Worm (Caenorhabditis elegans) whole organism, mixed stage, embryonic: ENCODE results near the gene pgph-2.
A peak's percentile ranks its signal among the peaks of the same experiment; 100 is the strongest.

Experiments
- M03D4.4 ChIP-seq: sonication (generic microtip); optimal IDR thresholded peaks from 2 replicates; lab custom pipeline; 2017; ENCODE audit warnings: mild to moderate bottlenecking, missing genetic modification characterization, missing compliant biosample characterization
- bed-3 ChIP-seq: fragments of 200-800 bp; sonication (Bioruptor generic); optimal IDR thresholded peaks from 3 replicates; lab custom pipeline; 2018; ENCODE audit warnings: mild to moderate bottlenecking, missing genetic modification characterization, moderate library complexity, missing compliant biosample characterization
- ceh-39 ChIP-seq: fragments of 150-350 bp; optimal IDR thresholded peaks from 2 replicates; lab custom pipeline; 2014; ENCODE audit warnings: missing biosample characterization, missing genetic modification characterization
- ceh-43 ChIP-seq: fragments of 200-800 bp; sonication (Bioruptor generic); optimal IDR thresholded peaks from 2 replicates; lab custom pipeline; 2018; ENCODE audit warnings: mild to moderate bottlenecking, missing genetic modification characterization, moderate library complexity, missing compliant biosample characterization
- ceh-83 ChIP-seq: fragments of 200-800 bp; sonication (Bioruptor generic); optimal IDR thresholded peaks from 2 replicates; lab custom pipeline; 2018; ENCODE audit warnings: mild to moderate bottlenecking, missing genetic modification characterization, missing compliant biosample characterization
- ces-1 ChIP-seq: fragments of 150-350 bp; optimal IDR thresholded peaks from 2 replicates; lab custom pipeline; 2014; ENCODE audit warnings: missing biosample characterization, missing genetic modification reagents, missing genetic modification characterization
- drap-1 ChIP-seq: fragments of 200-800 bp; sonication (Bioruptor generic); optimal IDR thresholded peaks from 3 replicates; lab custom pipeline; 2018; ENCODE audit warnings: mild to moderate bottlenecking, missing genetic modification characterization, missing compliant biosample characterization
- elt-1 ChIP-seq: sonication (generic microtip); optimal IDR thresholded peaks from 2 replicates; lab custom pipeline; 2017; ENCODE audit warnings: missing genetic modification characterization, mild to moderate bottlenecking, missing compliant biosample characterization, antibody characterized with exemption, moderate library complexity, borderline replicate concordance; ENCODE audit not compliant: insufficient read depth
- elt-3 ChIP-seq: fragments of 150-350 bp; optimal IDR thresholded peaks from 2 replicates; lab custom pipeline; 2014; ENCODE audit warnings: missing biosample characterization, missing genetic modification characterization
- ham-2 ChIP-seq: fragments of 200-800 bp; sonication (Bioruptor generic); optimal IDR thresholded peaks from 2 replicates; lab custom pipeline; 2018; ENCODE audit warnings: mild to moderate bottlenecking, missing genetic modification characterization, missing compliant biosample characterization
- hlh-1 ChIP-seq: fragments of 150-350 bp; optimal IDR thresholded peaks from 2 replicates; lab custom pipeline; 2014; ENCODE audit warnings: missing biosample characterization, missing genetic modification reagents, missing genetic modification characterization
- lin-13 ChIP-seq: fragments of 150-350 bp; optimal IDR thresholded peaks from 2 replicates; lab custom pipeline; 2014; ENCODE audit warnings: missing biosample characterization, missing genetic modification characterization
- lin-32 ChIP-seq: fragments of 200-800 bp; sonication (Bioruptor generic); optimal IDR thresholded peaks from 2 replicates; lab custom pipeline; 2018; ENCODE audit warnings: mild to moderate bottlenecking, missing genetic modification characterization, missing compliant biosample characterization
- lsy-2 ChIP-seq: fragments of 150-350 bp; optimal IDR thresholded peaks from 2 replicates; lab custom pipeline; 2014; ENCODE audit warnings: missing biosample characterization, missing genetic modification characterization
- mep-1 ChIP-seq: fragments of 150-350 bp; optimal IDR thresholded peaks from 2 replicates; lab custom pipeline; 2017; ENCODE audit warnings: missing biosample characterization, missing genetic modification reagents, missing genetic modification characterization, inconsistent platforms
- mls-2 ChIP-seq: sonication (generic microtip); optimal IDR thresholded peaks from 2 replicates; lab custom pipeline; 2016; ENCODE audit warnings: mild to moderate bottlenecking, missing genetic modification characterization, moderate library complexity, missing compliant biosample characterization
- nhr-12 ChIP-seq: fragments of 150-350 bp; optimal IDR thresholded peaks from 2 replicates; lab custom pipeline; 2014; ENCODE audit warnings: missing biosample characterization, missing genetic modification characterization
- nhr-2 ChIP-seq: fragments of 150-350 bp; optimal IDR thresholded peaks from 2 replicates; lab custom pipeline; 2014; ENCODE audit warnings: missing biosample characterization, missing genetic modification characterization
- nhr-237 ChIP-seq: fragments of 150-350 bp; optimal IDR thresholded peaks from 2 replicates; lab custom pipeline; 2014; ENCODE audit warnings: missing biosample characterization, missing genetic modification characterization
- nhr-28 ChIP-seq: fragments of 150-350 bp; optimal IDR thresholded peaks from 2 replicates; lab custom pipeline; 2014; ENCODE audit warnings: missing biosample characterization, missing genetic modification characterization
- nhr-76 ChIP-seq: sonication (generic microtip); optimal IDR thresholded peaks from 2 replicates; lab custom pipeline; 2017; ENCODE audit warnings: missing biosample characterization, missing genetic modification characterization
- pha-4 ChIP-seq: fragments of 150-350 bp; optimal IDR thresholded peaks from 2 replicates; lab custom pipeline; 2018; ENCODE audit warnings: missing biosample characterization, missing genetic modification reagents, missing genetic modification characterization
- sem-2 ChIP-seq: fragments of 200-800 bp; sonication (Bioruptor generic); optimal IDR thresholded peaks from 2 replicates; lab custom pipeline; 2018; ENCODE audit warnings: mild to moderate bottlenecking, missing genetic modification characterization, missing compliant biosample characterization
- snpc-4 ChIP-seq: fragments of 150-350 bp; optimal IDR thresholded peaks from 2 replicates; lab custom pipeline; 2014; ENCODE audit warnings: missing biosample characterization, missing genetic modification characterization
- sptf-1 ChIP-seq: sonication (generic microtip); optimal IDR thresholded peaks from 2 replicates; lab custom pipeline; 2017; ENCODE audit warnings: mild to moderate bottlenecking, missing genetic modification characterization, moderate library complexity, missing compliant biosample characterization
- tbx-8 ChIP-seq: fragments of 200-800 bp; sonication (Bioruptor generic); optimal IDR thresholded peaks from 2 replicates; lab custom pipeline; 2018; ENCODE audit warnings: mild to moderate bottlenecking, missing genetic modification characterization, moderate library complexity, missing compliant biosample characterization
- unc-39 ChIP-seq: fragments of 150-350 bp; optimal IDR thresholded peaks from 2 replicates; lab custom pipeline; 2014; ENCODE audit warnings: missing biosample characterization, missing genetic modification characterization
- unc-62 ChIP-seq: fragments of 150-350 bp; optimal IDR thresholded peaks from 2 replicates; lab custom pipeline; 2014; ENCODE audit warnings: missing biosample characterization, missing genetic modification reagents, missing genetic modification characterization
- zip-8 ChIP-seq: fragments of 150-350 bp; optimal IDR thresholded peaks from 2 replicates; lab custom pipeline; 2014; ENCODE audit warnings: missing biosample characterization, missing genetic modification characterization
- ztf-11 ChIP-seq: fragments of 150-350 bp; optimal IDR thresholded peaks from 2 replicates; lab custom pipeline; 2014; ENCODE audit warnings: missing biosample characterization, missing genetic modification characterization

The pgph-2 gene

ce11 chrV:5724395-5724794 lies 40.5 kb upstream of the pgph-2 start:
- TF ChIP-seq ces-1 (GFP tag; lab: Kevin White, UChicago) (no peak), tbx-8 (GFP tag; lab: Kevin White, UChicago) (no peak), mls-2 (tag; lab: Kevin White, UChicago) (no peak), ceh-39 (tag; lab: Kevin White, UChicago) (no peak), lin-13 (no peak), zip-8 (tag; lab: Kevin White, UChicago) (no peak), sptf-1 (no peak), unc-62 (GFP tag; lab: Kevin White, UChicago) (no peak), nhr-237 (tag; lab: Kevin White, UChicago) (no peak)

ce11 chrV:5726463-5726862 lies 38.5 kb upstream of the pgph-2 start, which contains the start of gene K09H11.4:
Gene K09H11.4, minus strand, starts transcription at chrV:5726563.
- TF ChIP-seq mls-2 (tag; lab: Kevin White, UChicago) (no peak), ces-1 (GFP tag; lab: Kevin White, UChicago) (no peak)

DNA sequence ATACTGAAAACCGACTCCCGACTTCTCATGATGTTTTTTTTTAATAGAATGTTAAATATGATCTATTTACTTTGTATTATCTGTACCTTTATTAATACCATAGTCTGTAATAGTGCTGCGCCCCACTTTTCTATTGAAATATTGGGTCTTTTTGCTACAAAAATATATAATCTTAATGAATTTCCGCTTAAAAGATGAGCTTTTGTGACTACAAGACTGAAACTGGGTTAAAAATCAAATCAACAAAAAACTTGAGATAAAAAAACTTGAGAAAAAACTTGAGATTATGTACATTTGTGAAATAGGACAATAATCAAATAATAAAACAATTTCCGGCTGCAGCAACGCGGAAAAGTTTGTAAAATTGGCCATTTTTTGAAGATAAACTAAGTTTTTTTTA lies 34.1 kb upstream of the pgph-2 start, which contains the start of gene K09H11.15:
Gene K09H11.15 (minus strand): TSS at position 101 of the 400 bp plus-strand sequence.
- no peak for TF ChIP-seq pha-4 (tag; lab: Kevin White, UChicago)
- no peak for TF ChIP-seq nhr-2 (tag; lab: Kevin White, UChicago)
- no peak for TF ChIP-seq ham-2 (GFP tag; lab: Kevin White, UChicago)
- no peak for TF ChIP-seq snpc-4 (tag; lab: Kevin White, UChicago)
- TF ChIP-seq elt-3 (tag; lab: Kevin White, UChicago): no peak
- no peak for TF ChIP-seq nhr-76 (tag; lab: Kevin White, UChicago)
- TF ChIP-seq ceh-39 (tag; lab: Kevin White, UChicago): no peak
- TF ChIP-seq, all 35 proteins: peak for 0

ce11 chrV:5736068-5736467 lies 28.9 kb upstream of the pgph-2 start, which contains the start of gene K09H11.6:
Gene K09H11.6, minus strand, starts transcription at chrV:5736168.
- TF ChIP-seq hlh-1 (tag; lab: Kevin White, UChicago) (no peak), drap-1 (GFP tag; lab: Kevin White, UChicago) (no peak), sptf-1 (no peak), elt-1 (no peak), ces-1 (GFP tag; lab: Kevin White, UChicago) (no peak)
- TF ChIP-seq, all 35 proteins: peak for 0

ce11 chrV:5739438-5739837 lies 25.5 kb upstream of the pgph-2 start:
- TF ChIP-seq ham-2 (GFP tag; lab: Kevin White, UChicago) (no peak), drap-1 (GFP tag; lab: Kevin White, UChicago) (no peak), bed-3 (no peak), hlh-1 (tag; lab: Kevin White, UChicago) (no peak), M03D4.4 (tag; lab: Kevin White, UChicago) (no peak), lsy-2 (no peak), lin-32 (no peak), mls-2 (tag; lab: Kevin White, UChicago) (no peak), ceh-39 (tag; lab: Kevin White, UChicago) (no peak)

DNA sequence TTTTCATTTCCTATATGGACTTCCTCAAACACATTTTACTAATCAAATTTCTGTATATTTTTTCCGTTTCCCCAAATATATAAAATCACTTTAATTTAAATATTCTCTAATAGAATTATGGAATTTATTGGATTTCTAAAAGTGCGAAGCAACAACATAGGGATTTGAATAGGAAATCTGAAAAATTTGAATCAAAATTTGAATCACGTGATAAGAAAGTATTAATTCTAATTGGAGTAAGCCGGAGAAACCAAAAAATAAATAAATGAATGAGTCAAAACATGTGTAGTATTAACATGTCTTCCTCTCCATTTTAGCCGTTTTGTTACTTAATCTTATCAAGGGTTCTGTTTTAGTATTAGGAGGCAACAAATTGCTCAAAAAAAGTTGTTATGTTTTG lies 23.7 kb upstream of the pgph-2 start:
- TF ChIP-seq nhr-12 (tag; lab: Kevin White, UChicago): no peak
- TF ChIP-seq snpc-4 (tag; lab: Kevin White, UChicago): no peak
- no peak for TF ChIP-seq elt-3 (tag; lab: Kevin White, UChicago)
- TF ChIP-seq, all 35 proteins: peak for 0

ce11 chrV:5746237-5746636 lies 18.7 kb upstream of the pgph-2 start:
- no peak for TF ChIP-seq M03D4.4 (tag; lab: Kevin White, UChicago)
- no peak for TF ChIP-seq nhr-2 (tag; lab: Kevin White, UChicago)
- TF ChIP-seq ces-1 (GFP tag; lab: Kevin White, UChicago): peak; percentile 60
- no peak for TF ChIP-seq ceh-83 (GFP tag; lab: Kevin White, UChicago)
- TF ChIP-seq snpc-4 (tag; lab: Kevin White, UChicago): no peak

DNA sequence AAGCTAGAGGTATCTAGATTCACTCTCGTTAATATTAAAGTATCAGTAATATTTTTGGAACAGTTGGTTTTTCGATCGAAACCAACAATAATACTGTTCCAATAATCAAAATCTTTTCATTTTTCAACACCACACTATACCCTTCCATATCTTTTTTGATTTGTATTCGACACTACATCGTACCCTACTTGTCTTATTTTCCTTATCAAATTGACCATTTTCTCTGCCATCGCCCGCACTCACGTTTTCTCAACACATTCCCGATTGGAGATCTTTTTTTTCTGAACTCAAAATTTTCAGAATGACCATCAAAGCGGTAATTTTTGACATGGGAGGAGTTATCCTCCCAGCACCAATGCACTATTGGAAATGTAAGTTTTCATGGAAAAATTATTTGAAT lies 17.4 kb upstream of the pgph-2 start, which contains the start of gene acds-10:
Gene acds-10 (plus strand): TSS at position 301 of the 400 bp plus-strand sequence.
- TF ChIP-seq nhr-28 (tag; lab: Kevin White, UChicago) (no peak), ztf-11 (tag; lab: Kevin White, UChicago) (no peak), sem-2 (no peak), mls-2 (tag; lab: Kevin White, UChicago) (no peak), drap-1 (GFP tag; lab: Kevin White, UChicago) (no peak), nhr-2 (tag; lab: Kevin White, UChicago) (no peak), ces-1 (GFP tag; lab: Kevin White, UChicago) (no peak), sptf-1 (no peak), tbx-8 (GFP tag; lab: Kevin White, UChicago) (no peak), unc-39 (tag; lab: Kevin White, UChicago) (no peak), nhr-76 (tag; lab: Kevin White, UChicago) (no peak), mep-1 (tag; lab: Kevin White, UChicago) (no peak), elt-3 (tag; lab: Kevin White, UChicago) (no peak), lin-32 (no peak), zip-8 (tag; lab: Kevin White, UChicago) (no peak), ceh-43 (GFP tag; lab: Kevin White, UChicago) (no peak)
